Worm (Caenorhabditis elegans) whole organism, young adult: ENCODE data around the gene Y57G11C.38.
A peak's percentile ranks its signal among the peaks of the same experiment; 100 is the strongest.

Experiments used
- D2030.7 ChIP-seq: fragments of 200-800 bp; sonication (Bioruptor generic); IDR thresholded peaks from 2 replicates; pipeline ENCODE4 v1.3.6; 2022; ENCODE audit warnings: missing genetic modification reagents, missing genetic modification characterization, missing compliant biosample characterization
- F10E7.11 ChIP-seq: sonication (generic microtip); optimal IDR thresholded peaks from 2 replicates; lab custom pipeline; 2017; ENCODE audit warnings: mild to moderate bottlenecking, missing genetic modification characterization, moderate library complexity, missing compliant biosample characterization
- F23B12.7 ChIP-seq: sonication (generic microtip); optimal IDR thresholded peaks from 2 replicates; lab custom pipeline; 2017; ENCODE audit warnings: missing genetic modification characterization, mild to moderate bottlenecking, missing compliant biosample characterization, antibody characterized with exemption, moderate library complexity; ENCODE audit not compliant: insufficient read depth
- F33H1.4 ChIP-seq: fragments of 200-800 bp; sonication (Bioruptor generic); IDR thresholded peaks from 2 replicates; pipeline ENCODE4 v1.3.6; 2022; ENCODE audit warnings: missing genetic modification reagents, missing genetic modification characterization, missing compliant biosample characterization
- F39B2.1 ChIP-seq: fragments of 200-800 bp; sonication (Bioruptor generic); IDR thresholded peaks from 2 replicates; pipeline ENCODE4 v1.3.6; 2022; ENCODE audit warnings: missing genetic modification reagents, missing genetic modification characterization, missing compliant biosample characterization
- F49E8.2 ChIP-seq: sonication (generic microtip); optimal IDR thresholded peaks from 3 replicates; lab custom pipeline; 2017; ENCODE audit warnings: missing genetic modification characterization, mild to moderate bottlenecking, missing compliant biosample characterization, antibody characterized with exemption, moderate library complexity; ENCODE audit not compliant: insufficient read depth
- T07F8.4 ChIP-seq: sonication (generic microtip); optimal IDR thresholded peaks from 2 replicates; lab custom pipeline; 2016; ENCODE audit warnings: mild to moderate bottlenecking, missing genetic modification characterization, moderate library complexity, missing compliant biosample characterization
- akir-1 ChIP-seq: fragments of 200-800 bp; sonication (Bioruptor generic); optimal IDR thresholded peaks from 2 replicates; lab custom pipeline; 2018; ENCODE audit warnings: mild to moderate bottlenecking, missing genetic modification characterization, moderate library complexity, missing compliant biosample characterization
- ama-1 ChIP-seq, 3 experiments: fragments of 150-350 bp in 1 of 3; sonication (generic microtip) in 2 of 3; optimal IDR thresholded peaks; 2 replicates each; lab custom pipeline; 2014 to 2018; ENCODE audit warnings: missing biosample characterization in 2 of 3, missing genetic modification characterization in 2 of 3, missing genetic modification reagents in 2 of 3
- attf-3 ChIP-seq: fragments of 200-800 bp; sonication (Bioruptor generic); conservative IDR thresholded peaks from 2 replicates; pipeline ENCODE4 v1.3.6; 2022; ENCODE audit warnings: missing genetic modification reagents, missing genetic modification characterization, missing compliant biosample characterization
- attf-6 ChIP-seq: fragments of 200-800 bp; sonication (Bioruptor generic); IDR thresholded peaks from 2 replicates; pipeline ENCODE4 v1.3.6; 2022; ENCODE audit warnings: missing genetic modification reagents, missing genetic modification characterization, missing compliant biosample characterization
- ceh-27 ChIP-seq: fragments of 200-800 bp; sonication (Bioruptor generic); optimal IDR thresholded peaks from 2 replicates; lab custom pipeline; 2018; ENCODE audit warnings: mild to moderate bottlenecking, missing genetic modification characterization, moderate library complexity, missing compliant biosample characterization
- die-1 ChIP-seq: sonication (generic microtip); optimal IDR thresholded peaks from 2 replicates; lab custom pipeline; 2016; ENCODE audit warnings: missing genotype, mild to moderate bottlenecking, missing genetic modification characterization, missing compliant biosample characterization
- dpl-1 ChIP-seq: fragments of 150-350 bp; optimal IDR thresholded peaks from 2 replicates; lab custom pipeline; 2014; ENCODE audit warnings: missing biosample characterization, missing genetic modification reagents, missing genetic modification characterization
- efl-1 ChIP-seq: fragments of 150-350 bp; optimal IDR thresholded peaks from 2 replicates; lab custom pipeline; 2014; ENCODE audit warnings: missing biosample characterization, missing genetic modification reagents, missing genetic modification characterization
- egl-18 ChIP-seq: fragments of 200-800 bp; sonication (Bioruptor generic); IDR thresholded peaks from 2 replicates; pipeline ENCODE4 v1.3.6; 2022; ENCODE audit warnings: missing genetic modification reagents, missing genetic modification characterization, missing compliant biosample characterization
- egl-44 ChIP-seq: fragments of 200-800 bp; sonication (Bioruptor generic); IDR thresholded peaks from 2 replicates; pipeline ENCODE4 v1.3.6; 2022; ENCODE audit warnings: missing genetic modification reagents, missing genetic modification characterization, missing compliant biosample characterization
- egrh-3 ChIP-seq: fragments of 200-800 bp; sonication (Bioruptor generic); IDR thresholded peaks from 2 replicates; pipeline ENCODE4 v1.3.6; 2022; ENCODE audit warnings: missing genetic modification reagents, missing genetic modification characterization, missing compliant biosample characterization
- fkh-3 ChIP-seq: sonication (generic microtip); optimal IDR thresholded peaks from 2 replicates; lab custom pipeline; 2016; ENCODE audit warnings: mild to moderate bottlenecking, missing genetic modification characterization, missing compliant biosample characterization
- him-1 ChIP-seq: sonication (generic microtip); optimal IDR thresholded peaks from 2 replicates; lab custom pipeline; 2016; ENCODE audit warnings: missing genotype, missing genetic modification reagents, missing genetic modification characterization, missing compliant biosample characterization
- hmg-1.2 ChIP-seq: fragments of 200-800 bp; sonication (Bioruptor generic); IDR thresholded peaks from 2 replicates; pipeline ENCODE4 v1.3.6; 2022; ENCODE audit warnings: missing genetic modification reagents, missing genetic modification characterization, missing compliant biosample characterization
- lir-1 ChIP-seq: fragments of 200-800 bp; sonication (Bioruptor generic); conservative IDR thresholded peaks from 2 replicates; pipeline ENCODE4 v1.3.6; 2022; ENCODE audit warnings: missing genetic modification reagents, missing genetic modification characterization, missing compliant biosample characterization
- lsy-27 ChIP-seq: sonication (generic microtip); optimal IDR thresholded peaks from 2 replicates; lab custom pipeline; 2017; ENCODE audit warnings: missing genetic modification characterization, mild to moderate bottlenecking, missing compliant biosample characterization, antibody characterized with exemption, missing genotype, borderline replicate concordance; ENCODE audit not compliant: insufficient read depth
- nfyb-1 ChIP-seq: fragments of 200-800 bp; sonication (Bioruptor generic); IDR thresholded peaks from 2 replicates; pipeline ENCODE4 v1.3.6; 2022; ENCODE audit warnings: missing genetic modification reagents, missing genetic modification characterization, missing compliant biosample characterization
- nhr-80 ChIP-seq: sonication (generic microtip); optimal IDR thresholded peaks from 2 replicates; lab custom pipeline; 2016; ENCODE audit warnings: missing genetic modification characterization, missing compliant biosample characterization
- pha-4 ChIP-seq: fragments of 150-350 bp; sonication (generic microtip); optimal IDR thresholded peaks from 2 replicates; lab custom pipeline; 2014; ENCODE audit warnings: missing biosample characterization, missing genetic modification reagents, missing genetic modification characterization
- repo-1 ChIP-seq: sonication (generic microtip); optimal IDR thresholded peaks from 2 replicates; lab custom pipeline; 2017; ENCODE audit warnings: mild to moderate bottlenecking, missing genetic modification characterization, missing compliant biosample characterization
- sea-2 ChIP-seq: fragments of 200-800 bp; sonication (Bioruptor generic); IDR thresholded peaks from 2 replicates; pipeline ENCODE4 v1.3.6; 2022; ENCODE audit warnings: missing genetic modification characterization, missing compliant biosample characterization
- snpc-1.1 ChIP-seq: sonication (generic microtip); optimal IDR thresholded peaks from 2 replicates; lab custom pipeline; 2017; ENCODE audit warnings: missing genetic modification characterization, mild to moderate bottlenecking, missing compliant biosample characterization, antibody characterized with exemption, moderate library complexity, missing genotype, missing genetic modification reagents; ENCODE audit not compliant: insufficient read depth
- snpc-4 ChIP-seq, 5 experiments: fragments of 150-350 bp in 1 of 5; sonication (generic microtip) in 4 of 5; optimal IDR thresholded peaks; 2 replicates each; lab custom pipeline; 2014 to 2018; ENCODE audit warnings: missing genetic modification characterization in 5 of 5, missing biosample characterization in 3 of 5, antibody characterized with exemption in 2 of 5, mild to moderate bottlenecking in 2 of 5, missing compliant biosample characterization in 2 of 5, missing genotype in 2 of 5, moderate library complexity in 2 of 5, missing genetic modification reagents in 1 of 5
- tbp1 ChIP-seq: fragments of 200-800 bp; sonication (Bioruptor generic); optimal IDR thresholded peaks from 2 replicates; lab custom pipeline; 2018; ENCODE audit warnings: mild to moderate bottlenecking, missing genetic modification characterization, missing compliant biosample characterization
- unc-62 ChIP-seq: fragments of 150-350 bp; optimal IDR thresholded peaks from 2 replicates; lab custom pipeline; 2014; ENCODE audit warnings: missing biosample characterization, missing genetic modification reagents, missing genetic modification characterization
- zfh-2 ChIP-seq: fragments of 200-800 bp; sonication (Bioruptor generic); conservative IDR thresholded peaks from 2 replicates; pipeline ENCODE4 v1.3.6; 2022; ENCODE audit warnings: missing genetic modification reagents, missing genetic modification characterization, missing compliant biosample characterization
- ztf-28 ChIP-seq: fragments of 200-800 bp; sonication (Bioruptor generic); IDR thresholded peaks from 2 replicates; pipeline ENCODE4 v1.3.6; 2022; ENCODE audit warnings: missing genetic modification reagents, missing genetic modification characterization, missing compliant biosample characterization

Gene Y57G11C.38

ce11 chrIV:14853703-14854102, 8.5 kb upstream of the Y57G11C.38 start, which contains the start of gene Y57G11C.52:
Gene Y57G11C.52 (plus strand): TSS chrIV:14854003.
- TF ChIP-seq attf-3 (GFP tag; lab: Robert Waterston, UW) (no peak), ztf-28 (GFP tag; lab: Robert Waterston, UW) (no peak), pha-4 (no peak), fkh-3 (tag; lab: Kevin White, UChicago) (no peak), T07F8.4 (tag; lab: Kevin White, UChicago) (no peak), snpc-1.1 (tag; lab: Kevin White, UChicago) (no peak), sea-2 (no peak), ama-1 (optimal IDR thresholded peaks at IDR 0.05; lab: Kevin White, UChicago) (no peak), ama-1 (GFP tag; optimal IDR thresholded peaks at IDR 0.05; lab: Kevin White, UChicago) (no peak), lir-1 (GFP tag; lab: Robert Waterston, UW) (no peak), die-1 (tag; lab: Kevin White, UChicago) (no peak), F33H1.4 (no peak), F23B12.7 (tag; lab: Kevin White, UChicago) (no peak), egl-44 (GFP tag; lab: Robert Waterston, UW) (no peak), egrh-3 (GFP tag; lab: Robert Waterston, UW) (no peak), F39B2.1 (GFP tag; lab: Robert Waterston, UW) (no peak), egl-18 (GFP tag; lab: Robert Waterston, UW) (no peak), efl-1 (no peak), unc-62 (GFP tag; lab: Kevin White, UChicago) (no peak)

ce11 chrIV:14861691-14862090, 556 bp upstream of the Y57G11C.38 start, which contains the start of gene Y57G11C.23:
Gene Y57G11C.23 (minus strand): TSS chrIV:14861791.
- TF ChIP-seq him-1 (tag; lab: Kevin White, UChicago) = no peak
- TF ChIP-seq egl-44 (GFP tag; lab: Robert Waterston, UW) = no peak
- TF ChIP-seq pha-4 = no peak
- no peak for TF ChIP-seq zfh-2 (GFP tag; lab: Robert Waterston, UW)
- no peak for TF ChIP-seq F49E8.2 (tag; lab: Kevin White, UChicago)
- no peak for TF ChIP-seq nhr-80 (tag; lab: Kevin White, UChicago)
- TF ChIP-seq ceh-27 (GFP tag; lab: Kevin White, UChicago) = no peak
- TF ChIP-seq dpl-1 (GFP tag; lab: Kevin White, UChicago) = no peak
- no peak for TF ChIP-seq repo-1 (tag; lab: Kevin White, UChicago)
- no peak for TF ChIP-seq F10E7.11 (tag; lab: Kevin White, UChicago)
- no peak for TF ChIP-seq lsy-27 (tag; lab: Kevin White, UChicago)
- TF ChIP-seq akir-1 (GFP tag; lab: Kevin White, UChicago) = no peak

- TF ChIP-seq nfyb-1 (GFP tag; lab: Robert Waterston, UW) (no peak), egrh-3 (GFP tag; lab: Robert Waterston, UW) (no peak), D2030.7 (0 out of 2 replicates have a peak, but pooled peaks have one; percentile 11), snpc-1.1 (tag; lab: Kevin White, UChicago) (peak; percentile 86), attf-6 (GFP tag; lab: Robert Waterston, UW) (peak; percentile 96), tbp1 (GFP tag; lab: Kevin White, UChicago) (peak; percentile 62), hmg-1.2 (GFP tag; lab: Robert Waterston, UW) (peak; percentile 71; the same call in 1 of the 2 replicates), snpc-4 (GFP tag; optimal IDR thresholded peaks at IDR 0.05; lab: Kevin White, UChicago) (peak; percentile 88), snpc-4 (tag; optimal IDR thresholded peaks at IDR 0.05; lab: Kevin White, UChicago) (peak; percentile 89 to 93 (median 90))
- TF ChIP-seq, all 124 proteins: peak for 6
Observed at ce11 chrIV:14863772-14864171, 1.5 kb downstream of the Y57G11C.38 start.
